Fruit fly (Drosophila melanogaster) whole organism, embryonic: ENCODE results near the gene CG15024.

Experiments
- Abd-B ChIP-seq: fragments of 200-800 bp; sonication (Bioruptor generic); optimal IDR thresholded peaks from 2 replicates; lab custom pipeline; 2018; ENCODE audit warnings: missing biosample characterization, mild to moderate bottlenecking, missing genetic modification characterization, moderate library complexity
- Ada2b ChIP-seq: fragments of 200-800 bp; sonication (Bioruptor generic); IDR thresholded peaks from 2 replicates; pipeline ENCODE4 v1.3.6; 2022; ENCODE audit warnings: missing biosample characterization, missing genetic modification characterization
- Antp ChIP-seq: fragments of 200-800 bp; sonication (Bioruptor generic); optimal IDR thresholded peaks from 3 replicates; lab custom pipeline; 2016; ENCODE audit warnings: missing biosample characterization, missing genetic modification characterization
- B-H2 ChIP-seq: fragments of 200-800 bp; sonication (Bioruptor generic); optimal IDR thresholded peaks from 2 replicates; lab custom pipeline; 2018; ENCODE audit warnings: missing biosample characterization, mild to moderate bottlenecking, missing genetic modification characterization
- BtbVII ChIP-seq: fragments of 200-800 bp; sonication (Bioruptor generic); optimal IDR thresholded peaks from 3 replicates; lab custom pipeline; 2017; ENCODE audit warnings: missing biosample characterization, mild to moderate bottlenecking, missing genetic modification characterization
- CG10267 ChIP-seq: fragments of 200-800 bp; sonication (Bioruptor generic); optimal IDR thresholded peaks from 2 replicates; lab custom pipeline; 2018; ENCODE audit warnings: missing biosample characterization, mild to moderate bottlenecking, missing genetic modification characterization, moderate library complexity
- CG11695 ChIP-seq: fragments of 200-800 bp; sonication (Bioruptor generic); IDR thresholded peaks from 3 replicates; pipeline ENCODE4 v1.3.6; 2022; ENCODE audit warnings: missing biosample characterization, missing genetic modification characterization
- CG14014 ChIP-seq: fragments of 200-800 bp; sonication (Bioruptor generic); IDR thresholded peaks from 2 replicates; pipeline ENCODE4 v1.3.6; 2022; ENCODE audit warnings: missing biosample characterization, missing genetic modification characterization
- CG14965 ChIP-seq: fragments of 200-800 bp; sonication (Bioruptor generic); optimal IDR thresholded peaks from 2 replicates; lab custom pipeline; 2016; ENCODE audit warnings: missing biosample characterization, missing genetic modification characterization, borderline replicate concordance
- CG1602 ChIP-seq: fragments of 200-800 bp; sonication (Bioruptor generic); optimal IDR thresholded peaks from 3 replicates; lab custom pipeline; 2016; ENCODE audit warnings: missing biosample characterization, missing genetic modification characterization
- CG17829 ChIP-seq: fragments of 200-800 bp; optimal IDR thresholded peaks from 2 replicates; lab custom pipeline; 2019; ENCODE audit warnings: missing biosample characterization, mild to moderate bottlenecking, missing genetic modification characterization, moderate library complexity
- CG18262 ChIP-seq: fragments of 200-800 bp; optimal IDR thresholded peaks from 3 replicates; lab custom pipeline; 2019; ENCODE audit warnings: missing biosample characterization, mild to moderate bottlenecking, missing genetic modification characterization, moderate library complexity
- CG18619 ChIP-seq: fragments of 200-800 bp; sonication (Bioruptor generic); optimal IDR thresholded peaks from 3 replicates; lab custom pipeline; 2017; ENCODE audit warnings: missing biosample characterization, mild to moderate bottlenecking, missing genetic modification characterization
- CG2678 ChIP-seq: fragments of 200-800 bp; sonication (Bioruptor generic); optimal IDR thresholded peaks from 3 replicates; lab custom pipeline; 2019; ENCODE audit warnings: missing biosample characterization, mild to moderate bottlenecking, missing genetic modification characterization, moderate library complexity
- CG2889 ChIP-seq: fragments of 200-800 bp; sonication (Bioruptor generic); IDR thresholded peaks from 3 replicates; pipeline ENCODE4 v1.3.6; 2022; ENCODE audit warnings: missing biosample characterization, missing genetic modification characterization
- CG43689 ChIP-seq: fragments of 200-800 bp; sonication (Bioruptor generic); IDR thresholded peaks from 2 replicates; pipeline ENCODE4 v1.3.6; 2022; ENCODE audit warnings: missing biosample characterization, missing genetic modification characterization
- CG4707 ChIP-seq: fragments of 200-800 bp; sonication (Bioruptor generic); optimal IDR thresholded peaks from 2 replicates; lab custom pipeline; 2018; ENCODE audit warnings: missing biosample characterization, mild to moderate bottlenecking, missing genetic modification characterization, moderate library complexity
- CG6683 ChIP-seq: fragments of 200-800 bp; sonication (Bioruptor generic); optimal IDR thresholded peaks from 2 replicates; lab custom pipeline; 2017; ENCODE audit warnings: missing biosample characterization, mild to moderate bottlenecking, missing genetic modification characterization, missing genetic modification reagents
- CG6854 ChIP-seq: fragments of 200-800 bp; sonication (Bioruptor generic); optimal IDR thresholded peaks from 3 replicates; lab custom pipeline; 2017; ENCODE audit warnings: missing biosample characterization, mild to moderate bottlenecking, missing genetic modification characterization
- CoRest ChIP-seq: fragments of 200-800 bp; sonication (Bioruptor generic); optimal IDR thresholded peaks from 3 replicates; lab custom pipeline; 2018; ENCODE audit warnings: missing biosample characterization, mild to moderate bottlenecking, missing genetic modification characterization, moderate library complexity
- Ets65A ChIP-seq: fragments of 200-800 bp; sonication (Bioruptor generic); peaks from one replicate; lab custom pipeline; 2016; ENCODE audit warnings: missing biosample characterization, missing genetic modification characterization
- HLH4C ChIP-seq: fragments of 200-800 bp; sonication (Bioruptor generic); IDR thresholded peaks from 3 replicates; pipeline ENCODE4 v1.3.6; 2022; ENCODE audit warnings: missing biosample characterization, missing genetic modification characterization; ENCODE audit not compliant: partially characterized antibody
- Hey ChIP-seq: fragments of 200-800 bp; sonication (Bioruptor generic); optimal IDR thresholded peaks from 3 replicates; lab custom pipeline; 2018; ENCODE audit warnings: missing biosample characterization, mild to moderate bottlenecking, missing genetic modification characterization
- Hr51 ChIP-seq, 2 experiments: fragments of 200-800 bp; sonication (Bioruptor generic); optimal IDR thresholded peaks; 2 replicates in 1 of 2; 3 replicates in 1 of 2; lab custom pipeline; 2016 to 2018; ENCODE audit warnings: missing biosample characterization in 2 of 2, missing genetic modification characterization in 2 of 2, mild to moderate bottlenecking in 1 of 2, moderate library complexity in 1 of 2
- MBD-R2 ChIP-seq: fragments of 200-800 bp; sonication (Bioruptor generic); IDR thresholded peaks from 2 replicates; pipeline ENCODE4 v1.3.6; 2022; ENCODE audit warnings: missing biosample characterization, missing genetic modification characterization
- Mad ChIP-seq: fragments of 200-800 bp; sonication (Bioruptor generic); optimal IDR thresholded peaks from 2 replicates; lab custom pipeline; 2016; ENCODE audit warnings: missing biosample characterization, missing genetic modification characterization
- Oli ChIP-seq: fragments of 200-800 bp; sonication (Bioruptor generic); optimal IDR thresholded peaks from 2 replicates; lab custom pipeline; 2018; ENCODE audit warnings: missing biosample characterization, mild to moderate bottlenecking, missing genetic modification characterization, moderate library complexity
- Scr ChIP-seq: fragments of 200-800 bp; sonication (Bioruptor generic); IDR thresholded peaks from 2 replicates; pipeline ENCODE4 v1.3.6; 2022; ENCODE audit warnings: missing biosample characterization, missing genetic modification characterization; ENCODE audit not compliant: partially characterized antibody
- Taf1 ChIP-seq: fragments of 200-800 bp; sonication (Bioruptor generic); IDR thresholded peaks from 2 replicates; pipeline ENCODE4 v1.3.6; 2022; ENCODE audit warnings: missing biosample characterization, missing genetic modification characterization
- Vsx1 ChIP-seq: fragments of 200-800 bp; sonication (Bioruptor generic); optimal IDR thresholded peaks from 2 replicates; lab custom pipeline; 2017; ENCODE audit warnings: missing biosample characterization, mild to moderate bottlenecking, missing genetic modification characterization, missing genetic modification reagents
- Xbp1 ChIP-seq: fragments of 200-800 bp; sonication (Bioruptor generic); optimal IDR thresholded peaks from 3 replicates; lab custom pipeline; 2016; ENCODE audit warnings: missing biosample characterization, mild to moderate bottlenecking, missing genetic modification characterization
- ato ChIP-seq: fragments of 200-800 bp; sonication (Bioruptor generic); IDR thresholded peaks from 2 replicates; pipeline ENCODE4 v1.3.6; 2022; ENCODE audit warnings: missing biosample characterization, missing genetic modification characterization; ENCODE audit not compliant: partially characterized antibody
- cato ChIP-seq: fragments of 200-800 bp; sonication (Bioruptor generic); optimal IDR thresholded peaks from 2 replicates; lab custom pipeline; 2016; ENCODE audit warnings: missing biosample characterization, missing genetic modification characterization, borderline replicate concordance
- ci ChIP-seq: fragments of 200-800 bp; sonication (Bioruptor generic); IDR thresholded peaks from 3 replicates; pipeline ENCODE4 v1.3.6; 2022; ENCODE audit warnings: missing biosample characterization, missing genetic modification characterization
- dmrt99B ChIP-seq: fragments of 200-800 bp; sonication (Bioruptor generic); optimal IDR thresholded peaks from 2 replicates; lab custom pipeline; 2018; ENCODE audit warnings: missing biosample characterization, mild to moderate bottlenecking, missing genetic modification characterization, moderate library complexity
- fd96Cb ChIP-seq: fragments of 200-800 bp; sonication (Bioruptor generic); optimal IDR thresholded peaks from 2 replicates; lab custom pipeline; 2018; ENCODE audit warnings: missing biosample characterization, mild to moderate bottlenecking, missing genetic modification characterization, moderate library complexity
- ftz-f1 ChIP-seq: fragments of 200-800 bp; sonication (Bioruptor generic); optimal IDR thresholded peaks from 2 replicates; lab custom pipeline; 2016; ENCODE audit warnings: missing biosample characterization, missing genetic modification characterization
- gce ChIP-seq: fragments of 200-800 bp; sonication (Bioruptor generic); IDR thresholded peaks from 3 replicates; pipeline ENCODE4 v1.3.6; 2022; ENCODE audit warnings: missing biosample characterization, missing genetic modification characterization
- gsb ChIP-seq: fragments of 200-800 bp; sonication (Bioruptor generic); IDR thresholded peaks from 2 replicates; pipeline ENCODE4 v1.3.6; 2022; ENCODE audit warnings: missing biosample characterization, missing genetic modification characterization
- h ChIP-seq: fragments of >200 bp; optimal IDR thresholded peaks from 2 replicates; lab custom pipeline; 2017
- row ChIP-seq: fragments of 200-800 bp; sonication (Bioruptor generic); IDR thresholded peaks from 3 replicates; pipeline ENCODE4 v1.3.6; 2022; ENCODE audit warnings: missing biosample characterization, missing genetic modification characterization
- scrt ChIP-seq: fragments of 200-800 bp; sonication (Bioruptor generic); optimal IDR thresholded peaks from 2 replicates; lab custom pipeline; 2018; ENCODE audit warnings: missing biosample characterization, mild to moderate bottlenecking, missing genetic modification characterization, moderate library complexity
- sisA ChIP-seq: fragments of 200-800 bp; sonication (Bioruptor generic); IDR thresholded peaks from 2 replicates; pipeline ENCODE4 v1.3.6; 2022; ENCODE audit warnings: missing biosample characterization, missing genetic modification characterization
- tup ChIP-seq: fragments of 200-800 bp; sonication (Bioruptor generic); optimal IDR thresholded peaks from 2 replicates; lab custom pipeline; 2016; ENCODE audit warnings: missing biosample characterization, mild to moderate bottlenecking, missing genetic modification characterization, moderate library complexity
- twi ChIP-seq: fragments of 200-800 bp; optimal IDR thresholded peaks from 2 replicates; lab custom pipeline; 2019; ENCODE audit warnings: missing biosample characterization, mild to moderate bottlenecking, missing genetic modification characterization, moderate library complexity
- tx ChIP-seq: fragments of 200-800 bp; sonication (Bioruptor generic); optimal IDR thresholded peaks from 2 replicates; lab custom pipeline; 2016; ENCODE audit warnings: missing biosample characterization, missing genetic modification characterization
- vvl ChIP-seq: fragments of 200-800 bp; sonication (Bioruptor generic); IDR thresholded peaks from 2 replicates; pipeline ENCODE4 v1.3.6; 2022; ENCODE audit warnings: missing biosample characterization, missing genetic modification characterization
- wdn ChIP-seq: fragments of 200-800 bp; sonication (Bioruptor generic); IDR thresholded peaks from 2 replicates; pipeline ENCODE4 v1.3.6; 2022; ENCODE audit warnings: missing biosample characterization, missing genetic modification characterization

CG15024 gene

DNA sequence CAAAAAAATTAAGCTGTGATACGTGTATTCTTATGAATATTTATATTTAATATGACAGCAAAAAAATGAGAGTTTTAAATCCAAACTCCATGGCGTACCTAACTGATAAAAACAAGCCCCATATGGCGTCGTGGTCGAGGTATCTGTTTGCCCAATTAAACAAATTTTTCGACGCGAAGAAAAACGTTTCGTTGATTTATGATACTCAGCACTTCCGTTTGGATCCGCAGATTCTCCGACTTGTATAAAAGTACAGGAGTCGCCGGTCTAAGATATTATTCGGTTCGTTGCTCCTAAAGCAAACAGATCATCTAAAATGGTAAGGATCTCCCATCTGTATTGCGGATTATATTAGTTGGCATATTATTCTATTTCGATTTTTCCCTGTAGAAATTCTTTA is 7.8 kb upstream of the CG15024 start, which contains the start of gene CG32248:
CG32248 (plus strand) TSS at position 301 of the 400 bp plus-strand sequence.
- no peak for TF ChIP-seq BtbVII (GFP tag; lab: Kevin White, UChicago)
- no peak for TF ChIP-seq Abd-B (GFP tag; lab: Kevin White, UChicago)
- no peak for TF ChIP-seq CoRest (tag; lab: Kevin White, UChicago)
- no peak for TF ChIP-seq vvl
- no peak for TF ChIP-seq Scr
- TF ChIP-seq CG14014: no peak
- TF ChIP-seq CG2889 (GFP tag; lab: Robert Waterston, UW): no peak
- TF ChIP-seq HLH4C (GFP tag; lab: Robert Waterston, UW): no peak
- no peak for TF ChIP-seq twi
- no peak for TF ChIP-seq CG4707 (GFP tag; lab: Kevin White, UChicago)
- no peak for TF ChIP-seq Mad (GFP tag; lab: Kevin White, UChicago)
- no peak for TF ChIP-seq Oli (tag; lab: Kevin White, UChicago)
- TF ChIP-seq tup (GFP tag; lab: Kevin White, UChicago): no peak
- TF ChIP-seq CG2678 (tag; lab: Kevin White, UChicago): no peak
- no peak for TF ChIP-seq cato (GFP tag; lab: Kevin White, UChicago)
- no peak for TF ChIP-seq CG11695
- no peak for TF ChIP-seq CG6683 (GFP tag; lab: Kevin White, UChicago)

DNA sequence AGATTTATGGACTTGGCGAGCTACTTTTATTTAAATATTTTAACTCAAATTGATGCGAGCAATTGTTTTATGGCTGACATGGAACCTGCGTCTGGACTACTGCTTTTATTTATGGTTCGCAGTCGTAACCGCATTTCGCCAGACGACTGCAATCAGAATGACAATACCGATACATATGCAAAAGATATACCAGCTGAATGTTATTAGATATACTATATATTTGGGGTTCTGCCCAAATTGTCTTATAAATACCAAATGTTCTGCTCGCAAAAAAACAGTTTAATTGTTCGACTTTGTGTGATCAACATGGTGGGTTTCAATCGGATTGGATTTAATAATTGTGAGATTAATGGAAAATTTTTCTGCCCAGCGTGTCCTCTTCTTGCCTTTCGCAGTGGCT is 6.1 kb upstream of the CG15024 start, which contains the start of gene CG32249:
CG32249 (plus strand) TSS at position 301 of the 400 bp plus-strand sequence.
- TF ChIP-seq row (GFP tag; lab: Robert Waterston, UW) (no peak), Antp (GFP tag; lab: Kevin White, UChicago) (no peak), fd96Cb (no peak), CG18619 (no peak), Ets65A (GFP tag; lab: Kevin White, UChicago) (no peak), scrt (GFP tag; lab: Kevin White, UChicago) (no peak), CG14965 (no peak), Ada2b (GFP tag; lab: Robert Waterston, UW) (no peak), dmrt99B (tag; lab: Kevin White, UChicago) (no peak), gsb (GFP tag; lab: Robert Waterston, UW) (no peak)

DNA sequence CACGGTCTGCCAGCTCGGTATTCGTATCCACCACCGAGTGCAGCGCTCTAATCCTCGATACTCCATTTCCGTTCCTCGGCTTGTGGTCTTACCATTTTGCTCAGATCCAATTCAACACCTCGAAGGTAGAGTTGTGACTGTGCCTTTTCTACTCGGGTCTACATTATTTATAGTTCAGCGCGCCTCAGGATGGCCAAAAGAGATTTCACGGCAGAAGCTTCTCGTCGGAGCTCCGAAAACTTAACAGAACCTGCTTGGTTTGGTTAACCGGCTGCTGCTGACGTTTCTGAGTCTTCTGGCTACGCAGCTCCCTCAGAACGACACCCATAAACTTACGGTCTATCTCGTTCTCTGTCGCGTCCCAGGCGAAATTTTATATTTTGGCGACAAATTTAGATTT is 2.9 kb upstream of the CG15024 start, which contains the start of gene CG32241:
CG32241 (minus strand) TSS at position 101 of the 400 bp plus-strand sequence.
- no peak for TF ChIP-seq ato
- no peak for TF ChIP-seq Xbp1 (GFP tag; lab: Kevin White, UChicago)
- no peak for TF ChIP-seq wdn (GFP tag; lab: Robert Waterston, UW)
- TF ChIP-seq h (lab: Kevin White, UChicago): no peak
- TF ChIP-seq B-H2 (GFP tag; lab: Kevin White, UChicago): no peak
- no peak for TF ChIP-seq CG43689
- no peak for TF ChIP-seq Hey (tag; lab: Kevin White, UChicago)
- no peak for TF ChIP-seq MBD-R2
- no peak for TF ChIP-seq tx
- TF ChIP-seq CG18262: no peak

DNA sequence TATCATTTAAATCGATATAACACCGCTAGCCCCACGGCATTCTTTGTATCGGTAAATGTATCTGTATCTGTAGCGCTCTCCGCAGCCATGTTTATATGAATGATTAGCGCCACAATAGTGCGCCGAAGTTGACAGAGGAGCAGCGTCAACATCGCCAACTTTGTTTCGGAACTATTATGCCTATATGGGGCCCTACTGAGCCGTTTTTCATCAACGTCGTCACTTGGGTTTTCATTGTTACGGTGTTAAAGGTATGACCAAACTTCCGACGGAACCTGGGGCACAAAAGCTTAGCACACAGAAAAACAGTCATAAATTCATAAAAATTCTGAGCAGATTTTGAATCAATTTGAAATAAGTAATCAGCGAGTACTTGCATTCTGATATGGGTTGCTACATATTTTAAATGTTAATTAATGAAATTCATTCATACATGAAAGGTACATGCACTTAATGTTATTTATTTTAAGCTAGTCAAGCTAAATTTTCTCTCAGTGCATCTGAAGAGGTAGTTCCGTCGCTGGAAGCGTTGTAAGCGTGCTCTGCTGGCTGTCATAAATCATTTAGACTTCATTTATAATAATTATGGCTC is 2.1 kb downstream of the CG15024 start, which contains the start of gene CG15023:
CG15023 (minus strand) TSS at position 51 of the 592 bp plus-strand sequence.
- TF ChIP-seq CG1602 (GFP tag; lab: Kevin White, UChicago): no peak
- no peak for TF ChIP-seq sisA (GFP tag; lab: Robert Waterston, UW)
- no peak for TF ChIP-seq CG17829 (tag; lab: Kevin White, UChicago)
- TF ChIP-seq CG6854 (GFP tag; lab: Kevin White, UChicago): no peak
- TF ChIP-seq Vsx1: no peak
- TF ChIP-seq Hr51 (GFP tag; optimal IDR thresholded peaks at IDR 0.05; lab: Kevin White, UChicago): peak in 1 of 2 experiments; percentile 48
- 0 out of 3 replicates have a peak, but pooled peaks have one; percentile 36 for TF ChIP-seq ci (GFP tag; lab: Robert Waterston, UW)
- no peak for TF ChIP-seq ftz-f1 (GFP tag; lab: Kevin White, UChicago)
- peak; percentile 5 for TF ChIP-seq CG10267 (tag; lab: Kevin White, UChicago)
- TF ChIP-seq Taf1: no peak
- TF ChIP-seq tup (GFP tag; lab: Kevin White, UChicago): no peak
- no peak for TF ChIP-seq gce (GFP tag; lab: Robert Waterston, UW)
